Worm (Caenorhabditis elegans): ENCODE measurements around the gene F20C5.5.

F20C5.5 gene

ce11 chrIV:8748967-8749366 is 20.5 kb downstream of the F20C5.5 start:
- peak; percentile 71 for TF ChIP-seq nfya-1 (tag; optimal IDR thresholded peaks at IDR 0.05; ENCODE audit: insufficient read depth)
- no peak for TF ChIP-seq R02D3.7 (tag; optimal IDR thresholded peaks at IDR 0.05)
- TF ChIP-seq ceh-9 (tag; optimal IDR thresholded peaks at IDR 0.05), result no peak

ce11 chrIV:8745591-8746302 is 23.7 kb downstream of the F20C5.5 start, which contains the start of the genes F20C5.7 and parg-1:
Gene F20C5.7, minus strand, starts transcription at chrIV:8745691.
Gene parg-1, plus strand, starts transcription at chrIV:8746252.
- TF ChIP-seq snpc-4 (tag; optimal IDR thresholded peaks at IDR 0.05), result no peak
- TF ChIP-seq elt-2 (tag; optimal IDR thresholded peaks at IDR 0.05), result no peak
- no peak for TF ChIP-seq pha-4 (tag; optimal IDR thresholded peaks at IDR 0.05)
- TF ChIP-seq fkh-10 (GFP tag; optimal IDR thresholded peaks at IDR 0.05), result no peak
- TF ChIP-seq ZK546.5 (tag; optimal IDR thresholded peaks at IDR 0.05), result no peak

- TF ChIP-seq nhr-77 (tag; optimal IDR thresholded peaks at IDR 0.05), result no peak
- peak; percentile 49 for TF ChIP-seq egl-5 (tag; optimal IDR thresholded peaks at IDR 0.05)
- no peak for TF ChIP-seq ceh-82 (tag; optimal IDR thresholded peaks at IDR 0.05)
- TF ChIP-seq nhr-25 (tag; optimal IDR thresholded peaks at IDR 0.05), result peak; percentile 37
- peak; percentile 84 for TF ChIP-seq nfya-1 (tag; optimal IDR thresholded peaks at IDR 0.05; ENCODE audit: insufficient read depth)
- TF ChIP-seq pha-4 (tag; optimal IDR thresholded peaks at IDR 0.05), result peak; percentile 90
- peak; percentile 77 for TF ChIP-seq snpc-4 (tag; optimal IDR thresholded peaks at IDR 0.05)
- peak; percentile 32 for TF ChIP-seq jun-1 (tag; optimal IDR thresholded peaks at IDR 0.05)
- peak; percentile 73 for TF ChIP-seq hmg-11 (tag; optimal IDR thresholded peaks at IDR 0.05)
- TF ChIP-seq egl-27 (tag; optimal IDR thresholded peaks at IDR 0.05), result peak; percentile 9
- TF ChIP-seq lin-39 (tag; optimal IDR thresholded peaks at IDR 0.05), result peak; percentile 34
- TF ChIP-seq elt-2 (tag; optimal IDR thresholded peaks at IDR 0.05), result peak; percentile 73
- TF ChIP-seq ceh-16 (tag; optimal IDR thresholded peaks at IDR 0.05), result no peak
- peak; percentile 59 for TF ChIP-seq pqm-1 (tag; optimal IDR thresholded peaks at IDR 0.05)
- TF ChIP-seq nhr-43 (tag; optimal IDR thresholded peaks at IDR 0.05; ENCODE audit: poor library complexity, severe bottlenecking), result peak; percentile 45
- peak; percentile 10 for TF ChIP-seq skn-1 (tag; optimal IDR thresholded peaks at IDR 0.05)
- no peak for TF ChIP-seq nhr-237 (tag; optimal IDR thresholded peaks at IDR 0.05)
- TF ChIP-seq R02D3.7 (tag; optimal IDR thresholded peaks at IDR 0.05), result peak; percentile 23
- peak; percentile 56 for TF ChIP-seq lsy-12 (tag; optimal IDR thresholded peaks at IDR 0.05)
- peak; percentile 74 for TF ChIP-seq lin-15B (tag; optimal IDR thresholded peaks at IDR 0.05)
- peak; percentile 2 for TF ChIP-seq ceh-28 (tag; optimal IDR thresholded peaks at IDR 0.05)
- TF ChIP-seq fkh-10 (GFP tag; optimal IDR thresholded peaks at IDR 0.05), result no peak
Measured at ce11 chrIV:8743654-8744332, 25.6 kb downstream of the F20C5.5 start, which contains the start of gene F21D5.7. Gene F21D5.7, minus strand, starts transcription at chrIV:8743704.

- no peak for TF ChIP-seq ztf-4 (tag; optimal IDR thresholded peaks at IDR 0.05)
- TF ChIP-seq ama-1 (optimal IDR thresholded peaks at IDR 0.05), result peak; percentile 0
- no peak for TF ChIP-seq eor-1 (tag; optimal IDR thresholded peaks at IDR 0.05)
- peak; percentile 25 for TF ChIP-seq nhr-43 (tag; optimal IDR thresholded peaks at IDR 0.05; ENCODE audit: poor library complexity, severe bottlenecking)
- TF ChIP-seq ceh-82 (tag; optimal IDR thresholded peaks at IDR 0.05), result no peak
- TF ChIP-seq mml-1 (tag; optimal IDR thresholded peaks at IDR 0.05), result no peak
Measured at ce11 chrIV:8740952-8741438, 28.4 kb downstream of the F20C5.5 start, which contains the start of gene F21D5.6. Gene F21D5.6, minus strand, starts transcription at chrIV:8741388.

- TF ChIP-seq ceh-28 (tag; optimal IDR thresholded peaks at IDR 0.05), result no peak
- no peak for TF ChIP-seq unc-39 (tag; optimal IDR thresholded peaks at IDR 0.05)
- TF ChIP-seq nhr-28 (tag; optimal IDR thresholded peaks at IDR 0.05), result no peak
- TF ChIP-seq lsy-12 (tag; optimal IDR thresholded peaks at IDR 0.05), result no peak
- no peak for TF ChIP-seq nhr-43 (tag; optimal IDR thresholded peaks at IDR 0.05; ENCODE audit: poor library complexity, severe bottlenecking)
- no peak for TF ChIP-seq unc-62 (GFP tag; optimal IDR thresholded peaks at IDR 0.05)
- TF ChIP-seq aly-2 (tag; optimal IDR thresholded peaks at IDR 0.05), result no peak
- no peak for TF ChIP-seq ZK546.5 (tag; optimal IDR thresholded peaks at IDR 0.05)
- TF ChIP-seq ztf-4 (tag; optimal IDR thresholded peaks at IDR 0.05), result no peak
- TF ChIP-seq mdl-1 (tag; optimal IDR thresholded peaks at IDR 0.05), result no peak
- TF ChIP-seq skn-1 (tag; optimal IDR thresholded peaks at IDR 0.05), result no peak
- TF ChIP-seq ceh-82 (tag; optimal IDR thresholded peaks at IDR 0.05), result no peak
- no peak for TF ChIP-seq ama-1 (optimal IDR thresholded peaks at IDR 0.05)
- no peak for TF ChIP-seq pha-4 (tag; optimal IDR thresholded peaks at IDR 0.05)
- TF ChIP-seq nhr-77 (tag; optimal IDR thresholded peaks at IDR 0.05), result no peak
- no peak for TF ChIP-seq egl-5 (tag; optimal IDR thresholded peaks at IDR 0.05)
- TF ChIP-seq elt-3 (tag; optimal IDR thresholded peaks at IDR 0.05), result no peak
- TF ChIP-seq fkh-10 (GFP tag; optimal IDR thresholded peaks at IDR 0.05), result no peak
- no peak for TF ChIP-seq hmg-11 (tag; optimal IDR thresholded peaks at IDR 0.05)
Measured at ce11 chrIV:8739926-8740325, 29.5 kb downstream of the F20C5.5 start, which contains the start of gene mrps-33. Gene mrps-33, minus strand, starts transcription at chrIV:8740026.

All from whole organism, L3 larva.